Worm (Caenorhabditis elegans) whole organism, early embryonic: ENCODE data around the gene F58E6.5.

Source experiments
- B0310.2 ChIP-seq: sonication (generic microtip); optimal IDR thresholded peaks from 2 replicates; lab custom pipeline; 2016; ENCODE audit warnings: mild to moderate bottlenecking, missing genetic modification characterization, missing compliant biosample characterization
- F13C5.2 ChIP-seq: sonication (generic microtip); optimal IDR thresholded peaks from 2 replicates; lab custom pipeline; 2017; ENCODE audit warnings: mild to moderate bottlenecking, missing genetic modification characterization, inconsistent platforms, missing compliant biosample characterization
- aly-1 ChIP-seq: sonication (generic microtip); optimal IDR thresholded peaks from 2 replicates; lab custom pipeline; 2016; ENCODE audit warnings: missing genetic modification characterization, missing compliant biosample characterization
- ama-1 ChIP-seq: fragments of 150-350 bp; optimal IDR thresholded peaks from 2 replicates; lab custom pipeline; 2014
- ceh-13 ChIP-seq: fragments of 200-800 bp; sonication (Bioruptor generic); optimal IDR thresholded peaks from 2 replicates; lab custom pipeline; 2018; ENCODE audit warnings: mild to moderate bottlenecking, missing genetic modification characterization, missing compliant biosample characterization
- ceh-36 ChIP-seq: sonication (generic microtip); optimal IDR thresholded peaks from 2 replicates; lab custom pipeline; 2016; ENCODE audit warnings: missing genetic modification characterization, inconsistent platforms, missing compliant biosample characterization
- ets-7 ChIP-seq: sonication (generic microtip); optimal IDR thresholded peaks from 2 replicates; lab custom pipeline; 2016; ENCODE audit warnings: missing genotype, missing genetic modification characterization, missing compliant biosample characterization
- flt-1 ChIP-seq: fragments of 200-800 bp; sonication (Bioruptor generic); IDR thresholded peaks from 2 replicates; pipeline ENCODE4 v1.3.6; 2022; ENCODE audit warnings: missing genetic modification characterization, missing compliant biosample characterization
- hmbx-1 ChIP-seq: sonication (generic microtip); optimal IDR thresholded peaks from 2 replicates; lab custom pipeline; 2016; ENCODE audit warnings: mild to moderate bottlenecking, missing genetic modification characterization, missing compliant biosample characterization
- hmg-4 ChIP-seq: fragments of 200-800 bp; sonication (Bioruptor generic); optimal IDR thresholded peaks from 2 replicates; lab custom pipeline; 2018; ENCODE audit warnings: mild to moderate bottlenecking, missing genetic modification characterization, missing compliant biosample characterization
- hnd-1 ChIP-seq: sonication (generic microtip); optimal IDR thresholded peaks from 2 replicates; lab custom pipeline; 2016; ENCODE audit warnings: missing genetic modification characterization, missing compliant biosample characterization
- pes-1 ChIP-seq: fragments of 200-800 bp; sonication (Bioruptor generic); IDR thresholded peaks from 2 replicates; pipeline ENCODE4 v1.3.6; 2022; ENCODE audit warnings: missing genetic modification reagents, missing genetic modification characterization, missing compliant biosample characterization
- scrt-1 ChIP-seq: fragments of 200-800 bp; sonication (Bioruptor generic); IDR thresholded peaks from 2 replicates; pipeline ENCODE4 v1.3.6; 2022; ENCODE audit warnings: missing genetic modification characterization, missing compliant biosample characterization
- sea-1 ChIP-seq: fragments of 200-800 bp; sonication (Bioruptor generic); conservative IDR thresholded peaks from 2 replicates; pipeline ENCODE4 v1.3.6; 2022; ENCODE audit warnings: missing genetic modification characterization, missing compliant biosample characterization
- tbx-11 ChIP-seq: fragments of 200-800 bp; sonication (Bioruptor generic); IDR thresholded peaks from 2 replicates; pipeline ENCODE4 v1.3.6; 2022; ENCODE audit warnings: missing genetic modification characterization, missing compliant biosample characterization
- tbx-37 ChIP-seq: fragments of 200-800 bp; sonication (Bioruptor generic); conservative IDR thresholded peaks from 2 replicates; pipeline ENCODE4 v1.3.6; 2022; ENCODE audit warnings: missing genetic modification reagents, missing genetic modification characterization, missing compliant biosample characterization
- tra-4 ChIP-seq: sonication (generic microtip); optimal IDR thresholded peaks from 2 replicates; lab custom pipeline; 2017; ENCODE audit warnings: missing genetic modification characterization, missing compliant biosample characterization

The F58E6.5 gene

DNA sequence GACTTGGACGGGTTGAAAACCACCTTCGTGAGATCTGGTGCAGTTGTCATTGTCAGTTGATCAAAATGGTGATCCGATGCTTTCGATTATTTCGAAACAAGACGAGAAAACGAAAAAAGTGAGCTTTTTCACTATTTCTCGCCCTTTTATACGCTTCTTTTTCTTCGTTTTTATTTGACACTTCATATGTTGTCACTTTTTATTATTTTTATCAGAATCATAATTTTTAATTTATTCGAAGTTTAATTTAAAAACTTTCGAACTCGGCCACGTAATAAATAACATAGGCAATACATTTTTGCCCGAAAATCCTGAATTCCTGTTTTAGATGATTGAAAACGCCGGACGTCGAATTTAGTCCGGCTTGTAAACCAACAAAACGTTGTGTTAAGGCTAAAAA, at the start of gene F58E6.5:
F58E6.5 (minus strand) TSS at position 101 of the 400 bp plus-strand sequence.
- TF ChIP-seq flt-1 (GFP tag; lab: Robert Waterston, UW) (no peak), ceh-36 (no peak), hmg-4 (GFP tag; lab: Kevin White, UChicago) (no peak), tbx-11 (no peak), B0310.2 (tag; lab: Kevin White, UChicago) (no peak), scrt-1 (no peak), tbx-37 (GFP tag; lab: Robert Waterston, UW) (no peak), pes-1 (GFP tag; lab: Robert Waterston, UW) (no peak), aly-1 (no peak), ama-1 (no peak), hmbx-1 (tag; lab: Kevin White, UChicago) (no peak), F13C5.2 (tag; lab: Kevin White, UChicago) (no peak), ceh-13 (no peak), ets-7 (tag; lab: Kevin White, UChicago) (no peak), sea-1 (no peak), hnd-1 (tag; lab: Kevin White, UChicago) (no peak), tra-4 (tag; lab: Kevin White, UChicago) (no peak)

DNA sequence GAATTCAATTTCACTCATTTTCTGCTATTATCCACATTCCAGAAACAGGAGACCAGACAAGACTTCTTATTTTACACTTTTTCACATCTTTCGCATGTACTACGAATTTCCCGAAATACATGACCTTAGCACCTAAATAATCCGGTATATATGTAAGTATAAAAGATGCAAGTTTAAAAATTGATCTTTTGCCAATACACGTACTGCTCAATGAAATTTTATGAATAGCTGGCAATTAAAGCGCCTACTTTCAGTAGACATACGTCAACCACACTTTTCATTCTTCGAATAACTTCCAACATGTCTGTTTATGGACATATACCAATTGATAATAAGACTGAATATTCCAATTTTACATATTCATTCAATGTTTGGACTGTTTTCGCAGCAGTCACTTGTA, 48.8 kb upstream of the F58E6.5 start, which contains the start of gene sru-39:
sru-39 (plus strand) TSS at position 301 of the 400 bp plus-strand sequence.
- TF ChIP-seq tbx-37 (GFP tag; lab: Robert Waterston, UW) = no peak
- TF ChIP-seq tbx-11 = no peak
- TF ChIP-seq ama-1 = no peak
- TF ChIP-seq scrt-1 = no peak
- no peak for TF ChIP-seq hmg-4 (GFP tag; lab: Kevin White, UChicago)
- no peak for TF ChIP-seq ceh-13
- TF ChIP-seq sea-1 = no peak
- TF ChIP-seq ets-7 (tag; lab: Kevin White, UChicago) = no peak
- no peak for TF ChIP-seq tra-4 (tag; lab: Kevin White, UChicago)
- TF ChIP-seq flt-1 (GFP tag; lab: Robert Waterston, UW) = no peak
- no peak for TF ChIP-seq hmbx-1 (tag; lab: Kevin White, UChicago)
- no peak for TF ChIP-seq F13C5.2 (tag; lab: Kevin White, UChicago)
- no peak for TF ChIP-seq aly-1
- TF ChIP-seq ceh-36 = no peak
- TF ChIP-seq hnd-1 (tag; lab: Kevin White, UChicago) = no peak
- no peak for TF ChIP-seq B0310.2 (tag; lab: Kevin White, UChicago)
- TF ChIP-seq pes-1 (GFP tag; lab: Robert Waterston, UW) = no peak

DNA sequence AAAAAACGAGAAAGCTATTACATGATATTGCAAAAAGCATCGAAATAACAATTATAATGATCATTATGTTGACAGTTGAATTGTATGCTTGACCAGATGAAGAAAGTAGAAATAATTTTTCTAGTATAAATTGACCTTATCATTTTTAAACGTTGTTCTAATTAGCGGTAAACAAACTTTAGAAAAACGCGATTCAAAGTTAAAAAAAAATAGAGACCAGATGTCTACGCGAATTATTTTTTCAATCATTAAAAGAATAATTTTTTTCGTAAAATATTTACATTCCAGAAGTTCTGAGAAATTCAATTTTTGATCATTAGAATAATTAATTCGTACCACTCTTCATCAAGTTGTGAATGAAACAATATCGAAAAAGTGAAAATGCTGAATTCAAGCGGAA, 47.6 kb upstream of the F58E6.5 start, which contains the start of gene F46B6.10:
F46B6.10 (minus strand) TSS at position 101 of the 400 bp plus-strand sequence.
- TF ChIP-seq flt-1 (GFP tag; lab: Robert Waterston, UW) (no peak), ama-1 (no peak), hnd-1 (tag; lab: Kevin White, UChicago) (no peak), hmg-4 (GFP tag; lab: Kevin White, UChicago) (no peak), hmbx-1 (tag; lab: Kevin White, UChicago) (no peak), aly-1 (no peak), ceh-13 (no peak), ets-7 (tag; lab: Kevin White, UChicago) (no peak), scrt-1 (no peak), tbx-37 (GFP tag; lab: Robert Waterston, UW) (no peak), tra-4 (tag; lab: Kevin White, UChicago) (no peak), B0310.2 (tag; lab: Kevin White, UChicago) (no peak), tbx-11 (no peak), ceh-36 (no peak), F13C5.2 (tag; lab: Kevin White, UChicago) (no peak), sea-1 (no peak), pes-1 (GFP tag; lab: Robert Waterston, UW) (no peak)

DNA sequence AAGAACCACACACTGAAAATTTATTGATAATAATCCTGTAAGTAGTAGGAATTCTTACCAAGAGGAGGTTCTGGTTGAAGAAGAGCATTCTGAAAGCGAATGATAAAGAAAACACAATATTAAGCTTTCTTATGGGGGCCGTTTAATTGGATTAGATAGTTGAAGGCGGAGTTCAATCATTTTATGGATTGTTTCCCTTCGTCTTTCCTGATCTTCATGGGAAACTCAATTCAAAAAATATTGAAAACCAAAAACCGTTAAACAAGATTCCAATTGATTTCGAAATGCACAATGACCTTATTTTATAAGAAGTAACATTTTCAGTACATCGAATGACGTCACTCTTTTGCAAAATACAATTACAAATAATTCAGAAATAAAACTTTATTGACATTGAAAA, 44.7 kb upstream of the F58E6.5 start, which contains the start of gene F46B6.13:
F46B6.13 (minus strand) TSS at position 101 of the 400 bp plus-strand sequence.
- TF ChIP-seq aly-1 (no peak), B0310.2 (tag; lab: Kevin White, UChicago) (no peak), hnd-1 (tag; lab: Kevin White, UChicago) (no peak), ceh-36 (no peak), ama-1 (no peak), sea-1 (no peak), hmg-4 (GFP tag; lab: Kevin White, UChicago) (no peak), hmbx-1 (tag; lab: Kevin White, UChicago) (no peak), scrt-1 (no peak), pes-1 (GFP tag; lab: Robert Waterston, UW) (no peak), ceh-13 (no peak), ets-7 (tag; lab: Kevin White, UChicago) (no peak)

DNA sequence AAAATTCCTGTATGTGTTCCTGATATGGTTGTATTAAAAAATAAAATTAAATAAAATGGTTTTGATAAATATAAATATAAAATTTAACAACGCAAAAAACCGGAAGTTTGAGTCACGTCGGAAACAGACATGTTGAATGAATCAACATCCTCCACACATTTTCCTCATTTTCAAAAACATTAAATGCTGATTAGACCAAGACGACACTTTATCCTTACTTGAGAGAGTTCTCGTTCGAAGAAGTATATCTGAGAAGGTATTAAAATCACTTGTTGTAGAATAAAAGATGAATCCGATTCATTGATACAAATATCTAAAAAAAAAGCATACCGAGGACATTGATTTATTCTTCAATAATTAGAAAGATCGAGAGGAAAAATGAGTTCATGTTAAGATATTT, 43.9 kb upstream of the F58E6.5 start:
- no peak for TF ChIP-seq ceh-36
- no peak for TF ChIP-seq ceh-13

DNA sequence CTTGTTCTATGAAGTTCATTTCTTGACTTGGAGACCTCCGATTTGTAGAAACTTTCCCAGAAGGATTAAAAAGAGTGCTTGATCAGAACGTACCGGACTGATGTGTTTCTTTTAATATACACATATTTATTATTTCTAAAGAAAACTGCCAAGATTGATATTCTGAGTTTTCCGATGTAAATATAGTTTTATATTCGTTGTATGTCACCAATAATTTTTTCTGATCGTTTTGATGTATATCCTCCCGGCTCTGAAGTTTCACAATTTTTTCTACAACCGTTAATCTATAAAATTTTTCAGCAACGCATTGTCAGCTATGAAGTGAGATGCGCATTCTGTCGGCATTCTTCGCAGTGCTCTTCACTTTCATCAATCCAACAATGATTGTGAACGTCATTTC, 42.2 kb upstream of the F58E6.5 start, which contains the start of gene F46B6.9:
F46B6.9 (plus strand) TSS at position 301 of the 400 bp plus-strand sequence.
- TF ChIP-seq ama-1 (no peak), ceh-36 (no peak)

DNA sequence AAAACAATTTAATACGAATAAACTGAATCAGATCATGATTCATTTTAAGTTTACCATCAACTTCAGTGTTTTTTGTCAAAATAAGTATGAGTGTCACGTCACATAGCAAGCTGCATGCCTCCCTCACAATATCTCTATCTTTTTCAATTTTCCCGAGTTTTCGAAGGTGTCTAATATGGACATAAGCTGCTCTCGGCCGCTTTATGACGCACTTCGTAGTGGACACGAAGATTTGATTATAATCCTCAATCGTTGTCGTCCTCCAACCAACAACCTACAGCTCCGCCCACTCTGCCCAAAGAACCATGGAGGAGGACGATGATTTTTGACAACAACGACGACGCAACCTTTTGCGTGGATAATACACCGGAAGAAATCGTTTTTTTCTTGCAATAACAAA, 41.6 kb upstream of the F58E6.5 start:
- TF ChIP-seq F13C5.2 (tag; lab: Kevin White, UChicago) (no peak), ceh-13 (no peak), ets-7 (tag; lab: Kevin White, UChicago) (no peak), sea-1 (no peak), tra-4 (tag; lab: Kevin White, UChicago) (no peak), pes-1 (GFP tag; lab: Robert Waterston, UW) (no peak), hmg-4 (GFP tag; lab: Kevin White, UChicago) (no peak), ama-1 (no peak), B0310.2 (tag; lab: Kevin White, UChicago) (no peak), flt-1 (GFP tag; lab: Robert Waterston, UW) (no peak), aly-1 (no peak), scrt-1 (no peak), tbx-37 (GFP tag; lab: Robert Waterston, UW) (no peak), hmbx-1 (tag; lab: Kevin White, UChicago) (no peak)

DNA sequence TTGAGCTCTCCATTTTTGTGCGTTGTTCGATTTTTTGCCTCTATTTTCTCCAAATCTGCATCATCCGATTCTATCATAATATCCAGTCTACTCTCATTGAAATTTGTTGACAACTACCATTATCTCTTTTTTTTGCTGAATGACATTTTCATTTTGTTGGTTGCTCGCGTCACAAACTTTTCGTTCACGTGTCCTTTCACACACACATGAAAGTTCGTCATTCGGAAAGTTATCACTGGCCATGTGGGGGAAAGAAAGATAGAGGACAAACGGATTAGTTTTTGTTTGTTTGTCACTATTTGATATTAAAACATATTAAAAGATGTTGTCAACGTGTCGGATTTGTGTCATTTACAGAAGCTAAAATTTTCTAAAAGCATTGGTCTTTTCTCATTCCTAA, 40.6 kb upstream of the F58E6.5 start:
- no peak for TF ChIP-seq ets-7 (tag; lab: Kevin White, UChicago)
- no peak for TF ChIP-seq ama-1
- TF ChIP-seq tra-4 (tag; lab: Kevin White, UChicago) = no peak
- TF ChIP-seq tbx-37 (GFP tag; lab: Robert Waterston, UW) = no peak
- no peak for TF ChIP-seq B0310.2 (tag; lab: Kevin White, UChicago)
- no peak for TF ChIP-seq F13C5.2 (tag; lab: Kevin White, UChicago)
- TF ChIP-seq hnd-1 (tag; lab: Kevin White, UChicago) = no peak
- TF ChIP-seq scrt-1 = no peak
- no peak for TF ChIP-seq aly-1
- no peak for TF ChIP-seq ceh-13
- no peak for TF ChIP-seq ceh-36
- no peak for TF ChIP-seq pes-1 (GFP tag; lab: Robert Waterston, UW)
